Worm (Caenorhabditis elegans) whole organism, L4 larva: Measurements from ENCODE around the gene oac-7.

Source experiments
- D1046.2 ChIP-seq: fragments of 200-800 bp; sonication (Bioruptor generic); IDR thresholded peaks from 2 replicates; pipeline ENCODE4 v1.3.6; 2022; ENCODE audit warnings: missing genetic modification characterization, missing compliant biosample characterization
- Y105C5A.15 ChIP-seq: fragments of 200-800 bp; sonication (Bioruptor generic); IDR thresholded peaks from 2 replicates; pipeline ENCODE4 v1.3.6; 2022; ENCODE audit warnings: missing genetic modification characterization, missing compliant biosample characterization
- Y5F2A.4 ChIP-seq: fragments of 200-800 bp; sonication (Bioruptor generic); optimal IDR thresholded peaks from 2 replicates; lab custom pipeline; 2018; ENCODE audit warnings: mild to moderate bottlenecking, missing genetic modification characterization, missing compliant biosample characterization
- Y75B8A.6 ChIP-seq: fragments of 200-800 bp; sonication (Bioruptor generic); IDR thresholded peaks from 2 replicates; pipeline ENCODE4 v1.3.6; 2022; ENCODE audit warnings: missing genetic modification reagents, missing genetic modification characterization, missing compliant biosample characterization
- ZK337.2 ChIP-seq: fragments of 200-800 bp; sonication (Bioruptor generic); IDR thresholded peaks from 2 replicates; pipeline ENCODE4 v1.3.6; 2022; ENCODE audit warnings: missing genetic modification reagents, missing genetic modification characterization, missing compliant biosample characterization
- ama-1 ChIP-seq: fragments of 150-350 bp; optimal IDR thresholded peaks from 2 replicates; lab custom pipeline; 2014; ENCODE audit warnings: inconsistent platforms, mixed read lengths
- arid-1 ChIP-seq: fragments of 200-800 bp; sonication (Bioruptor generic); conservative IDR thresholded peaks from 2 replicates; pipeline ENCODE4 v1.3.6; 2022; ENCODE audit warnings: missing genetic modification reagents, missing genetic modification characterization, missing compliant biosample characterization
- ceh-28 ChIP-seq: fragments of 150-350 bp; optimal IDR thresholded peaks from 2 replicates; lab custom pipeline; 2014; ENCODE audit warnings: missing biosample characterization, missing genetic modification reagents, missing genetic modification characterization
- ceh-44 ChIP-seq: fragments of 200-800 bp; sonication (Bioruptor generic); IDR thresholded peaks from 2 replicates; pipeline ENCODE4 v1.3.6; 2022; ENCODE audit warnings: missing genetic modification reagents, missing genetic modification characterization, missing compliant biosample characterization
- ceh-62 ChIP-seq: sonication (generic microtip); optimal IDR thresholded peaks from 2 replicates; lab custom pipeline; 2017; ENCODE audit warnings: missing biosample characterization, missing genetic modification characterization
- ces-1 ChIP-seq: fragments of 150-350 bp; sonication (generic microtip); optimal IDR thresholded peaks from 4 replicates; lab custom pipeline; 2014; ENCODE audit warnings: missing biosample characterization, missing genetic modification reagents, missing genetic modification characterization
- cey-2 ChIP-seq: sonication (generic microtip); optimal IDR thresholded peaks from 3 replicates; lab custom pipeline; 2017; ENCODE audit warnings: missing genetic modification characterization, mild to moderate bottlenecking, missing compliant biosample characterization, antibody characterized with exemption, borderline replicate concordance; ENCODE audit not compliant: insufficient read depth
- daf-19 ChIP-seq: fragments of 200-800 bp; sonication (Bioruptor generic); conservative IDR thresholded peaks from 2 replicates; pipeline ENCODE4 v1.3.6; 2022; ENCODE audit warnings: missing genetic modification characterization, missing compliant biosample characterization
- dmd-6 ChIP-seq: fragments of 200-800 bp; sonication (Bioruptor generic); IDR thresholded peaks from 2 replicates; pipeline ENCODE4 v1.3.6; 2022; ENCODE audit warnings: missing genetic modification reagents, missing genetic modification characterization, missing compliant biosample characterization
- dmd-9 ChIP-seq: fragments of 200-800 bp; sonication (Bioruptor generic); IDR thresholded peaks from 2 replicates; pipeline ENCODE4 v1.3.6; 2022; ENCODE audit warnings: missing genetic modification reagents, missing genetic modification characterization, missing compliant biosample characterization
- dpl-1 ChIP-seq: fragments of 150-350 bp; optimal IDR thresholded peaks from 2 replicates; lab custom pipeline; 2014; ENCODE audit warnings: missing biosample characterization, missing genetic modification reagents, missing genetic modification characterization
- duxl-1 ChIP-seq: sonication (generic microtip); optimal IDR thresholded peaks from 2 replicates; lab custom pipeline; 2016; ENCODE audit warnings: mild to moderate bottlenecking, missing genetic modification characterization, moderate library complexity, missing compliant biosample characterization; ENCODE audit not compliant: poor library complexity
- fkh-10 ChIP-seq: fragments of 150-350 bp; optimal IDR thresholded peaks from 2 replicates; lab custom pipeline; 2014; ENCODE audit warnings: missing biosample characterization, missing genetic modification reagents, missing genetic modification characterization
- fos-1 ChIP-seq: fragments of 150-350 bp; optimal IDR thresholded peaks from 2 replicates; lab custom pipeline; 2014; ENCODE audit warnings: missing biosample characterization, missing genetic modification characterization
- gei-8 ChIP-seq: fragments of 200-800 bp; sonication (Bioruptor generic); optimal IDR thresholded peaks from 2 replicates; lab custom pipeline; 2018; ENCODE audit warnings: mild to moderate bottlenecking, missing genetic modification characterization, missing compliant biosample characterization
- hif-1 ChIP-seq, 2 experiments: sonication (generic microtip); optimal IDR thresholded peaks; 2 replicates each; lab custom pipeline; 2016 to 2017; ENCODE audit warnings: missing compliant biosample characterization in 2 of 2, missing genetic modification characterization in 2 of 2, missing genetic modification reagents in 2 of 2, missing genotype in 2 of 2, mild to moderate bottlenecking in 1 of 2
- hlh-11 ChIP-seq: fragments of 200-800 bp; sonication (Bioruptor generic); optimal IDR thresholded peaks from 2 replicates; lab custom pipeline; 2018; ENCODE audit warnings: mild to moderate bottlenecking, missing genetic modification characterization, missing compliant biosample characterization
- hlh-30 ChIP-seq: sonication (generic microtip); optimal IDR thresholded peaks from 2 replicates; lab custom pipeline; 2017; ENCODE audit warnings: antibody characterized with exemption, mild to moderate bottlenecking, missing genetic modification characterization, missing compliant biosample characterization; ENCODE audit not compliant: insufficient read depth
- hmg-1.1 ChIP-seq: fragments of 200-800 bp; sonication (Bioruptor generic); IDR thresholded peaks from 2 replicates; pipeline ENCODE4 v1.3.6; 2022; ENCODE audit warnings: missing genetic modification reagents, missing genetic modification characterization, missing compliant biosample characterization
- jun-1 ChIP-seq: fragments of 150-350 bp; optimal IDR thresholded peaks from 2 replicates; lab custom pipeline; 2014; ENCODE audit warnings: missing biosample characterization, missing genetic modification reagents, missing genetic modification characterization
- lin-38 ChIP-seq: fragments of 200-800 bp; sonication (Bioruptor generic); IDR thresholded peaks from 2 replicates; pipeline ENCODE4 v1.3.6; 2022; ENCODE audit warnings: missing genetic modification reagents, missing genetic modification characterization, missing compliant biosample characterization
- lsy-2 ChIP-seq, 2 experiments: fragments of 150-350 bp in 1 of 2; sonication (generic microtip) in 1 of 2; optimal IDR thresholded peaks; 2 replicates each; lab custom pipeline; 2014 to 2017; ENCODE audit warnings: missing biosample characterization in 2 of 2, missing genetic modification characterization in 2 of 2
- madf-5 ChIP-seq, 2 experiments: fragments of 200-800 bp; sonication (Bioruptor generic); IDR thresholded peaks; 2 replicates each; pipeline ENCODE4 v1.3.6; 2022; ENCODE audit warnings: missing compliant biosample characterization in 2 of 2, missing genetic modification characterization in 2 of 2
- madf-9 ChIP-seq: fragments of 200-800 bp; sonication (Bioruptor generic); conservative IDR thresholded peaks from 2 replicates; pipeline ENCODE4 v1.3.6; 2022; ENCODE audit warnings: missing genetic modification reagents, missing genetic modification characterization, missing compliant biosample characterization
- mep-1 ChIP-seq: fragments of 150-350 bp; sonication (generic microtip); optimal IDR thresholded peaks from 3 replicates; lab custom pipeline; 2014; ENCODE audit warnings: missing biosample characterization, missing genetic modification characterization
- mes-2 ChIP-seq: sonication (generic microtip); optimal IDR thresholded peaks from 2 replicates; lab custom pipeline; 2016; ENCODE audit warnings: missing genotype, mild to moderate bottlenecking, missing genetic modification characterization, missing compliant biosample characterization; ENCODE audit not compliant: poor library complexity, severe bottlenecking
- nhr-10 ChIP-seq: fragments of 150-350 bp; optimal IDR thresholded peaks from 2 replicates; lab custom pipeline; 2014; ENCODE audit warnings: missing biosample characterization, missing genetic modification characterization
- nhr-11 ChIP-seq: fragments of 150-350 bp; optimal IDR thresholded peaks from 2 replicates; lab custom pipeline; 2014; ENCODE audit warnings: missing biosample characterization, missing genetic modification characterization
- nhr-111 ChIP-seq: fragments of 200-800 bp; sonication (Bioruptor generic); optimal IDR thresholded peaks from 2 replicates; lab custom pipeline; 2018; ENCODE audit warnings: mild to moderate bottlenecking, missing genetic modification characterization, missing compliant biosample characterization
- nhr-28 ChIP-seq: fragments of 150-350 bp; optimal IDR thresholded peaks from 2 replicates; lab custom pipeline; 2014; ENCODE audit warnings: missing biosample characterization, missing genetic modification characterization
- nhr-42 ChIP-seq: fragments of 200-800 bp; sonication (Bioruptor generic); IDR thresholded peaks from 2 replicates; pipeline ENCODE4 v1.3.6; 2022; ENCODE audit warnings: missing genetic modification characterization, missing compliant biosample characterization
- nhr-48 ChIP-seq: sonication (generic microtip); optimal IDR thresholded peaks from 2 replicates; lab custom pipeline; 2016; ENCODE audit warnings: mild to moderate bottlenecking, missing genetic modification characterization, missing compliant biosample characterization
- nhr-76 ChIP-seq: fragments of 150-350 bp; optimal IDR thresholded peaks from 2 replicates; lab custom pipeline; 2014; ENCODE audit warnings: missing biosample characterization, missing genetic modification characterization
- nhr-77 ChIP-seq: fragments of 150-350 bp; optimal IDR thresholded peaks from 2 replicates; lab custom pipeline; 2014; ENCODE audit warnings: missing biosample characterization, missing genetic modification characterization
- pha-4 ChIP-seq, 2 experiments: fragments of 150-350 bp in 1 of 2; fragments of 200-800 bp in 1 of 2; sonication (Bioruptor generic) in 1 of 2; IDR thresholded peaks in 1 of 2; optimal IDR thresholded peaks in 1 of 2; 2 replicates each; pipeline versions ENCODE4 v1.3.6 to Lab custom; 2014 to 2022; ENCODE audit warnings: missing genetic modification characterization in 2 of 2, missing genetic modification reagents in 2 of 2, missing biosample characterization in 1 of 2, missing compliant biosample characterization in 1 of 2
- sdz-12 ChIP-seq: fragments of 200-800 bp; sonication (Bioruptor generic); optimal IDR thresholded peaks from 2 replicates; lab custom pipeline; 2018; ENCODE audit warnings: mild to moderate bottlenecking, missing genetic modification characterization, missing compliant biosample characterization
- spr-1 ChIP-seq: sonication (generic microtip); optimal IDR thresholded peaks from 2 replicates; lab custom pipeline; 2016; ENCODE audit warnings: mild to moderate bottlenecking, missing genetic modification characterization, missing compliant biosample characterization
- tag-97 ChIP-seq: fragments of 200-800 bp; sonication (Bioruptor generic); IDR thresholded peaks from 2 replicates; pipeline ENCODE4 v1.3.6; 2022; ENCODE audit warnings: missing genetic modification characterization, missing compliant biosample characterization
- unc-62 ChIP-seq, 3 experiments: fragments of 150-350 bp in 1 of 3; sonication (generic microtip); optimal IDR thresholded peaks in 2 of 3; peaks in 1 of 3; 1 replicate in 1 of 3; 2 replicates in 2 of 3; lab custom pipeline; 2014 to 2017; ENCODE audit warnings: missing biosample characterization in 3 of 3, missing genetic modification characterization in 3 of 3, missing genetic modification reagents in 3 of 3, missing genotype in 1 of 3
- vab-7 ChIP-seq: fragments of 200-800 bp; sonication (Bioruptor generic); IDR thresholded peaks from 2 replicates; pipeline ENCODE4 v1.3.6; 2022; ENCODE audit warnings: missing genetic modification reagents, missing genetic modification characterization, missing compliant biosample characterization
- zag-1 ChIP-seq: fragments of 150-350 bp; optimal IDR thresholded peaks from 2 replicates; lab custom pipeline; 2014; ENCODE audit warnings: missing biosample characterization, missing genetic modification characterization
- zip-2 ChIP-seq: fragments of 150-350 bp; optimal IDR thresholded peaks from 2 replicates; lab custom pipeline; 2014; ENCODE audit warnings: missing biosample characterization, missing genetic modification characterization

Gene oac-7

DNA sequence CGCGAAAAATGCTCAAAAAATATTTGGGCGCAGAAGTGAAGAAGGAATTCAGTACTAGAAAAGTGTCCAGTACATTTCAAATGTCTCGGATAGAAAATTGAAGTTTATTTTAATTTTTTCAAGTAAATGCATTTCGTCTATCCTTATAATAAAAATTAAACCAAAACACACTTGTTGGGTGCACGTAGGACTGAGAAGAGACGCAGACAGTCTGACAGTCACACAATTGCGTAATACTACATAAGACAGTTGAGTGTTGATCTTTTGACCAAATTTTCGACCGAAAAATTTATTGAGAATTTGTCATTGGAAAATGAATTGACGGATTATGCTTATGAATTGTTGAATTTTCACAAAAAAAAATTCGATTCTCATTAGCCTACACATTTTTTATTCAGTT, at the start of gene oac-7:
oac-7 (plus strand) TSS at position 283 of the 400 bp plus-strand sequence.
- TF ChIP-seq spr-1 (tag; lab: Kevin White, UChicago) (no peak), D1046.2 (no peak), daf-19 (no peak), nhr-28 (tag; lab: Kevin White, UChicago) (peak; percentile 72), nhr-42 (GFP tag; lab: Robert Waterston, UW) (no peak), hif-1 (tag; optimal IDR thresholded peaks at IDR 0.05; lab: Kevin White, UChicago) (peak in 1 of 2 experiments; percentile 50), mep-1 (no peak), tag-97 (GFP tag; lab: Robert Waterston, UW) (no peak), duxl-1 (tag; lab: Kevin White, UChicago) (peak; percentile 10), unc-62 (GFP tag; optimal IDR thresholded peaks at IDR 0.05 in 1 of 2; lab: Kevin White, UChicago) (peak in 1 of 2 experiments; percentile 52), unc-62 (tag; optimal IDR thresholded peaks at IDR 0.05; lab: Kevin White, UChicago) (no peak), nhr-11 (no peak), dmd-6 (GFP tag; lab: Robert Waterston, UW) (peak; percentile 20; the same call in 1 of the 2 replicates), nhr-10 (tag; lab: Kevin White, UChicago) (no peak), cey-2 (tag; lab: Kevin White, UChicago) (no peak), ZK337.2 (GFP tag; lab: Robert Waterston, UW) (no peak), hlh-11 (tag; lab: Kevin White, UChicago) (no peak), sdz-12 (GFP tag; lab: Kevin White, UChicago) (no peak), madf-5 (GFP tag; IDR thresholded peaks at IDR 0.05; lab: Robert Waterston, UW) (no peak), Y5F2A.4 (GFP tag; lab: Kevin White, UChicago) (no peak), jun-1 (tag; lab: Kevin White, UChicago) (no peak), nhr-76 (tag; lab: Kevin White, UChicago) (no peak), Y105C5A.15 (GFP tag; lab: Robert Waterston, UW) (no peak), nhr-48 (tag; lab: Kevin White, UChicago) (no peak), ces-1 (no peak), fos-1 (tag; lab: Kevin White, UChicago) (no peak), zip-2 (peak; percentile 69), fkh-10 (GFP tag; lab: Kevin White, UChicago) (no peak), ama-1 (lab: Kevin White, UChicago) (no peak), vab-7 (GFP tag; lab: Robert Waterston, UW) (no peak), hlh-30 (tag; lab: Kevin White, UChicago) (peak; percentile 37), arid-1 (GFP tag; lab: Robert Waterston, UW) (no peak), lsy-2 (tag; optimal IDR thresholded peaks at IDR 0.05; lab: Kevin White, UChicago) (no peak)
- TF ChIP-seq, all 104 proteins: peak for 7

DNA sequence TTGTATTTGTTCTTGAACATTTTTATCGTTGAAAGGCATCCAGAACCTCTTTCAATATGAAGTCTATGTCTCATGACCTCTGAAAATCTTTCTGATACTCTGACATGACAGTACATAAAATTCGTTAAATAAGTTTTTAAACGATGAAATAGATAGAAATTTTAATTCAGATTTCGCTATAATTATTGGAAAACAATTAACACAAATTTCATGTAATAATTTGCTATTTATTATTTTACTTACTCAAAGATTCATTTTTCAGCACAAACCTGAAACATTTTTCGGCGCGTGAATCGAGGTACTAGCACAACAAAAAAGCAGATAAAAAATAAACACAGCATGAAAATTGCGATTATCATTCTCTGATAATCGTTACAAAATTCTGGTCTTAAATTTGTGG, 43.1 kb upstream of the oac-7 start, which contains the start of gene T13F3.4:
T13F3.4 (minus strand) TSS at position 101 of the 400 bp plus-strand sequence.
- no peak for TF ChIP-seq nhr-48 (tag; lab: Kevin White, UChicago)
- no peak for TF ChIP-seq mes-2 (tag; lab: Kevin White, UChicago)
- TF ChIP-seq dpl-1 (GFP tag; lab: Kevin White, UChicago), result no peak
- TF ChIP-seq D1046.2, result no peak
- TF ChIP-seq nhr-77 (tag; lab: Kevin White, UChicago), result no peak
- no peak for TF ChIP-seq vab-7 (GFP tag; lab: Robert Waterston, UW)
- no peak for TF ChIP-seq nhr-111 (GFP tag; lab: Kevin White, UChicago)
- no peak for TF ChIP-seq pha-4 (GFP tag; IDR thresholded peaks at IDR 0.05; lab: Robert Waterston, UW)
- TF ChIP-seq pha-4 (tag; optimal IDR thresholded peaks at IDR 0.05; lab: Kevin White, UChicago), result no peak
- no peak for TF ChIP-seq hmg-1.1 (GFP tag; lab: Robert Waterston, UW)
- TF ChIP-seq madf-9 (GFP tag; lab: Robert Waterston, UW), result no peak
- TF ChIP-seq gei-8 (GFP tag; lab: Kevin White, UChicago), result no peak
- TF ChIP-seq zag-1, result no peak
- no peak for TF ChIP-seq ceh-28 (tag; lab: Kevin White, UChicago)
- TF ChIP-seq fos-1 (tag; lab: Kevin White, UChicago), result no peak
- no peak for TF ChIP-seq dmd-9 (GFP tag; lab: Robert Waterston, UW)
- no peak for TF ChIP-seq lin-38 (GFP tag; lab: Robert Waterston, UW)
- no peak for TF ChIP-seq ceh-62
- TF ChIP-seq Y75B8A.6 (GFP tag; lab: Robert Waterston, UW), result no peak
- TF ChIP-seq ceh-44 (GFP tag; lab: Robert Waterston, UW), result no peak
